Worm (Caenorhabditis elegans): ENCODE data around the gene srz-25.

Gene srz-25

DNA sequence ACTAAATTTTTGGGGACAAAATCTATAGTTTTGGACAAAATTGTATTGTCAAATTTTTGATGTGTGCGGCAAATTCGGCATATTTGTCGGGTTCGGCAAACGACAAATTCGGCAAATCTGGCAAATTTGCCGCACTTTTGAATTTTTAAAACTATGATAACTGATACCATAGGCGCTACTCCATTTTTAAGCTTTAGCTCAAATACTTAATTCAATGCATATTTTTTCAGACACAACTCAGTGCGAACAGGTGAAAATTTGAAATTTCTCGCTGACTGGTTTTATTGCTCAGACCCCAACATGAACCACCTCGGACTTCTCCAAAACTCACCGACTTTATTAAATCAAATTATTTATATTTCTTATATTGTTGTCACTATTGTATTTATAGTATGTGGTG lies at the start of gene srz-25:
Gene srz-25 (plus strand): TSS at position 301 of the 400 bp plus-strand sequence.
- TF ChIP-seq ama-1 (optimal IDR thresholded peaks at IDR 0.05) (no peak), hnd-1 (tag; optimal IDR thresholded peaks at IDR 0.05) (no peak), flt-1 (GFP tag; IDR thresholded peaks at IDR 0.05) (no peak), ceh-13 (GFP tag; optimal IDR thresholded peaks at IDR 0.05) (no peak), aly-1 (tag; optimal IDR thresholded peaks at IDR 0.05) (no peak), sea-1 (GFP tag; conservative IDR thresholded peaks at IDR 0.05) (no peak), tra-4 (tag; optimal IDR thresholded peaks at IDR 0.05) (no peak), B0310.2 (tag; optimal IDR thresholded peaks at IDR 0.05) (no peak), pes-1 (GFP tag; IDR thresholded peaks at IDR 0.05) (no peak), tbx-11 (GFP tag; IDR thresholded peaks at IDR 0.05) (no peak), hmbx-1 (tag; optimal IDR thresholded peaks at IDR 0.05) (no peak), ets-7 (tag; optimal IDR thresholded peaks at IDR 0.05) (no peak), ceh-36 (tag; optimal IDR thresholded peaks at IDR 0.05) (no peak)

DNA sequence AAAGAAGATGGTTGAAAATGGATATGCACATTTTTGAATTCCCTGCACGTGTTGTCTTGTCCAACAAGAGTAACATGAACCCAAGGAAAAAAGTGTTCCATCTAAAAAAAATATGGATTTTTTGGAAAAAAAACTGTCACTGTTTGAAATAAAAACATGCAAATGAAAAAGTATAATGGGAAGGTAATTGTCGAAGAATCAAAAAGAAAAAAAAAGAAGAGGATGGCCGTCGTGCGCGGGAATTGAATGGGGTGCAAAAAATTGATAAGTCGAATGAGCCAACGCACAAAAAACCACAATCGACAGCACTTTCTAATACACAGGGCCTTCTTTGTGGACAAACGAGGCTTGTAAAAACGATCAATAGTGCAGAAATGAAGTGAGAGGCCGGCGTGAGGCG lies 46.7 kb upstream of the srz-25 start, which contains the start of gene fbxa-102:
Gene fbxa-102 (minus strand): TSS at position 101 of the 400 bp plus-strand sequence.
- TF ChIP-seq ceh-13 (GFP tag; optimal IDR thresholded peaks at IDR 0.05) (no peak), flt-1 (GFP tag; IDR thresholded peaks at IDR 0.05) (no peak), F13C5.2 (tag; optimal IDR thresholded peaks at IDR 0.05) (no peak), ama-1 (optimal IDR thresholded peaks at IDR 0.05) (no peak), hnd-1 (tag; optimal IDR thresholded peaks at IDR 0.05) (no peak), pes-1 (GFP tag; IDR thresholded peaks at IDR 0.05) (no peak), tbx-11 (GFP tag; IDR thresholded peaks at IDR 0.05) (no peak), sea-1 (GFP tag; conservative IDR thresholded peaks at IDR 0.05) (no peak), B0310.2 (tag; optimal IDR thresholded peaks at IDR 0.05) (no peak), hmg-4 (GFP tag; optimal IDR thresholded peaks at IDR 0.05) (no peak), scrt-1 (GFP tag; IDR thresholded peaks at IDR 0.05) (no peak), aly-1 (tag; optimal IDR thresholded peaks at IDR 0.05) (no peak), tbx-37 (GFP tag; conservative IDR thresholded peaks at IDR 0.05) (no peak)

DNA sequence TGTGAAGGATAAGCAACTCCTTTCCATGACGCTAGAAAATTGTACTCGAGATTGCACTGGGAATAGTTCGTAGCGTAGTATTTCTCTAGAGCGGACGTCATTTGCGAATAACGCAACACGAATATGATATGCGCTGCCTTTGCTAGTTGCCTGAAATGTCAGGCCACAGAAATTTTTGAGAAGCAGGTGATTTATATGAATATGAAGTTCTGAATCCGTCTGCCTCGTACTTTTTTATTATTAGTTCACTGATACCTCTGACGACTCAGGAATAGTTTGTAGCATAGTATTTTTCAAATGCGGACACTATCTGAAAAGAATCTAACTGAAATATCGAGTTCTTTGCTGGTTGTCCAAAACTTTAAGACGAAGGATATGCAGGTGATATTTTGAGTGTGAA lies 44.3 kb upstream of the srz-25 start, which contains the start of gene srh-118:
Gene srh-118 (minus strand): TSS at position 101 of the 400 bp plus-strand sequence.
- no peak for TF ChIP-seq hmg-4 (GFP tag; optimal IDR thresholded peaks at IDR 0.05)

DNA sequence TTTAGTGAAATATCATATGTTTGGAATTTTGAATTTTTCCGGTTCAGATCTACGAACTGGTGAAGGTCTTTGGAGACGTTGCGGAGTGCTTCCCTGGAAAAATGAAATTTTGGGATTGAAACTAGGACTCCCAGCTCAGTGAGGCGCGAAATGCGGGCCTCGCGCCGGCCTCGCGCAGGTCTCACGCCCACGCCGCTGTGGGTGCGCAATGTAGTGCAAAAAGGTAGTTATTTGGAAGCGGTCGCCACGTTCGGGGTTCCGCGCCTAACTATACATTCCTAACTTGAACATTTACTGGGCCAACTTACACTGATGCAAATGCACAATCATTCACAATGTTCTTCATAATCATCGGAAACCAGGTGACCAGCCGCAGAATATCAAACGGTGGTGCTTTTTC lies 40.3 kb upstream of the srz-25 start:
- TF ChIP-seq tra-4 (tag; optimal IDR thresholded peaks at IDR 0.05) (no peak), B0310.2 (tag; optimal IDR thresholded peaks at IDR 0.05) (no peak), hmbx-1 (tag; optimal IDR thresholded peaks at IDR 0.05) (no peak), flt-1 (GFP tag; IDR thresholded peaks at IDR 0.05) (no peak), tbx-11 (GFP tag; IDR thresholded peaks at IDR 0.05) (no peak), ceh-13 (GFP tag; optimal IDR thresholded peaks at IDR 0.05) (no peak), hnd-1 (tag; optimal IDR thresholded peaks at IDR 0.05) (no peak)

DNA sequence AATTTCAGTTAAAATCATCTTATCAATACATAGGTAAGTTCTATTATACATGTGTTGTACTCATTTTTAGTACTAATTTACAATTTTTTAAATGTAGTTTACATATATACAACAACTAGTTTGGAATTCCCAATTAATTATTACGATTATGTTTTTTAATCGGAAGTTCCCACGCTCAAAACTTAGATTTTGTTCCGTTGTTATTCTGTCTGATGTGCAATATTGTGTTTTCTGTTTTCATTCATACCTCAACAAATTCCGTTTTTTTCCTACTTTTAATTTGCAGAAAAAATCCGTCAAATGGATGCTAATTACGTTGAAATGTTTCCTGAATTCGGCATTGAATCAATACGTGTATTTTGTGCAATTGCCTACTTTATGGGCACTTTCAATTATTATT lies 34.1 kb upstream of the srz-25 start, which contains the start of gene srw-31:
Gene srw-31 (plus strand): TSS at position 301 of the 400 bp plus-strand sequence.
- no peak for TF ChIP-seq hmbx-1 (tag; optimal IDR thresholded peaks at IDR 0.05)
- no peak for TF ChIP-seq F13C5.2 (tag; optimal IDR thresholded peaks at IDR 0.05)
- TF ChIP-seq hmg-4 (GFP tag; optimal IDR thresholded peaks at IDR 0.05), result no peak
- TF ChIP-seq scrt-1 (GFP tag; IDR thresholded peaks at IDR 0.05), result no peak
- no peak for TF ChIP-seq tbx-37 (GFP tag; conservative IDR thresholded peaks at IDR 0.05)
- no peak for TF ChIP-seq ceh-13 (GFP tag; optimal IDR thresholded peaks at IDR 0.05)
- TF ChIP-seq sea-1 (GFP tag; conservative IDR thresholded peaks at IDR 0.05), result no peak
- no peak for TF ChIP-seq ceh-36 (tag; optimal IDR thresholded peaks at IDR 0.05)
- no peak for TF ChIP-seq B0310.2 (tag; optimal IDR thresholded peaks at IDR 0.05)
- no peak for TF ChIP-seq ets-7 (tag; optimal IDR thresholded peaks at IDR 0.05)
- TF ChIP-seq ama-1 (optimal IDR thresholded peaks at IDR 0.05), result no peak
- no peak for TF ChIP-seq hnd-1 (tag; optimal IDR thresholded peaks at IDR 0.05)
- TF ChIP-seq flt-1 (GFP tag; IDR thresholded peaks at IDR 0.05), result no peak
- TF ChIP-seq tbx-11 (GFP tag; IDR thresholded peaks at IDR 0.05), result no peak
- TF ChIP-seq tra-4 (tag; optimal IDR thresholded peaks at IDR 0.05), result no peak

DNA sequence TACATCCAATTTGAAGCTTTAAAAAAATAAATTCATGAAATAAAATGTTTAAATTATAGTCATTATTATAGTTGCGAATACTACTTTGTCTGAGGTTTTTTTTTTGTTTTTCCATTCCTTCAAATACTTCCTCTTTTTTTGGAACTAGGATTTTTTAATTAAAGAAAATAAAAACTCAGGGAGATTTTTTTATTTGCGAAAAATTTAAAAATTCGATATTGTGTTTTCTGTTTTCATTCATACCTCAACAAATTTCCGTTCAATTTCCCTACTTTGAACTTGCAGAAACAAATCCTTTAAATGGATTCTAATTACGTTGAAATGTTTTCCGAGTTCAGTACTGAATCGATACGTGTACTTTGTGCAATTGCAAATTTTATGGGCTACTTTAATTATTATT lies 31.9 kb upstream of the srz-25 start, which contains the start of gene srw-32:
Gene srw-32 (plus strand): TSS at position 301 of the 400 bp plus-strand sequence.
- no peak for TF ChIP-seq hmbx-1 (tag; optimal IDR thresholded peaks at IDR 0.05)
- no peak for TF ChIP-seq aly-1 (tag; optimal IDR thresholded peaks at IDR 0.05)
- TF ChIP-seq hnd-1 (tag; optimal IDR thresholded peaks at IDR 0.05), result no peak
- no peak for TF ChIP-seq B0310.2 (tag; optimal IDR thresholded peaks at IDR 0.05)
- no peak for TF ChIP-seq pes-1 (GFP tag; IDR thresholded peaks at IDR 0.05)
- TF ChIP-seq hmg-4 (GFP tag; optimal IDR thresholded peaks at IDR 0.05), result no peak
- no peak for TF ChIP-seq flt-1 (GFP tag; IDR thresholded peaks at IDR 0.05)
- TF ChIP-seq ama-1 (optimal IDR thresholded peaks at IDR 0.05), result no peak
- TF ChIP-seq tbx-37 (GFP tag; conservative IDR thresholded peaks at IDR 0.05), result no peak
- TF ChIP-seq ceh-36 (tag; optimal IDR thresholded peaks at IDR 0.05), result no peak
- TF ChIP-seq sea-1 (GFP tag; conservative IDR thresholded peaks at IDR 0.05), result no peak
- no peak for TF ChIP-seq tra-4 (tag; optimal IDR thresholded peaks at IDR 0.05)
- TF ChIP-seq ets-7 (tag; optimal IDR thresholded peaks at IDR 0.05), result no peak
- TF ChIP-seq scrt-1 (GFP tag; IDR thresholded peaks at IDR 0.05), result no peak
- TF ChIP-seq tbx-11 (GFP tag; IDR thresholded peaks at IDR 0.05), result no peak
- TF ChIP-seq F13C5.2 (tag; optimal IDR thresholded peaks at IDR 0.05), result no peak
- no peak for TF ChIP-seq ceh-13 (GFP tag; optimal IDR thresholded peaks at IDR 0.05)

DNA sequence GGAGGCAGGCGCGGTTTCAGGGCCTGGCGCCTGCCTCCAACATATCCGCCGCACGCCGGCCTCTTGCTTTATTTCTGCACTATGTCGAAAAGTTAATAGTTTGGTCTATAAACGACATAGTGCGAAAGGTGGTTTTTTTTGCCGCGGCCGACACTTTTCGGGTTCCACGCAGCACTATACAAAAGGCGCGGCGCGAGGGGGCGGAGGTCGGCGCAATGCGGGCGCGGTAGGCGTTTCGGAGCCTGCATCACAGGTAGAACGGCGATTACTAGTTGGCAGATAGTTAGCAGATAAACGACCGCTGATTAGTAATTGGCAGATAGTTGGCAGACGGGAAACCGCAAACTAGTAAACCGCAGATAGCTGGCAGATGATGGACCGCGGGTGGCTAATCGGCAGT lies 27.6 kb upstream of the srz-25 start:
- no peak for TF ChIP-seq ama-1 (optimal IDR thresholded peaks at IDR 0.05)
- TF ChIP-seq tra-4 (tag; optimal IDR thresholded peaks at IDR 0.05), result no peak
- no peak for TF ChIP-seq B0310.2 (tag; optimal IDR thresholded peaks at IDR 0.05)
- no peak for TF ChIP-seq hnd-1 (tag; optimal IDR thresholded peaks at IDR 0.05)
- no peak for TF ChIP-seq aly-1 (tag; optimal IDR thresholded peaks at IDR 0.05)

DNA sequence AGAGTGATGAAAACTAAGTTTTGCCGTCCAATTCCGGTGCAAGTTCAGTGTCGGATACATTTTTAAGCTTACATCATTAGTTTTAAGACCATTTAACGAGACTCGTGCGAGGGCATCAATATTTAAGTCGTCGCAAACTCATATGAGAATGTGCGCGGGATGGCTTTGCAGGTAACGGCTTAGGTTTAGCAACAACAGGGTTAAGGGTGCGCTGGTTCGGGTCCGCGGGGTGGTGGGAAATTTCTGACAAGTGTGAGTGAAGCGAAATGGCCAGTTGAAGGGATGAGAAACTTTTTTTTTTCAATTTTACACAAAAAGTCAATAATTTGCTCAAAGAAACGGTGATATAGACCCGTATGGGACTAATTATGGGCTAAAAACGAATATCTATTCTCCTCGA lies 26.6 kb upstream of the srz-25 start:
- TF ChIP-seq tbx-37 (GFP tag; conservative IDR thresholded peaks at IDR 0.05) (0 out of 2 replicates have a peak, but pooled peaks have one; percentile 8), pes-1 (GFP tag; IDR thresholded peaks at IDR 0.05) (peak; percentile 51; the same call in 1 of the 2 replicates), ama-1 (optimal IDR thresholded peaks at IDR 0.05) (no peak)
